Worm (Caenorhabditis elegans) whole organism, early embryonic: ENCODE results near the gene F36G3.1.

Experiments used
- F13C5.2 ChIP-seq: sonication (generic microtip); optimal IDR thresholded peaks from 2 replicates; lab custom pipeline; 2017; ENCODE audit warnings: mild to moderate bottlenecking, missing genetic modification characterization, inconsistent platforms, missing compliant biosample characterization
- pes-1 ChIP-seq: fragments of 200-800 bp; sonication (Bioruptor generic); IDR thresholded peaks from 2 replicates; pipeline ENCODE4 v1.3.6; 2022; ENCODE audit warnings: missing genetic modification reagents, missing genetic modification characterization, missing compliant biosample characterization

ce11 chrX:9803603-9804002, 14.6 kb upstream of the F36G3.1 start:
- no peak for TF ChIP-seq F13C5.2
- no peak for TF ChIP-seq pes-1 (GFP tag; lab: Robert Waterston, UW)
